Worm (Caenorhabditis elegans) whole organism, L3 larva: ENCODE data around the gene F53A2.9.

Source experiments
- R02D3.7 ChIP-seq: fragments of 150-350 bp; optimal IDR thresholded peaks from 2 replicates; lab custom pipeline; 2014; ENCODE audit warnings: missing biosample characterization, missing genetic modification characterization
- ZK546.5 ChIP-seq: sonication (generic microtip); optimal IDR thresholded peaks from 2 replicates; lab custom pipeline; 2017; ENCODE audit warnings: missing biosample characterization, missing genetic modification characterization
- aly-2 ChIP-seq: fragments of 150-350 bp; optimal IDR thresholded peaks from 2 replicates; lab custom pipeline; 2014; ENCODE audit warnings: missing biosample characterization, missing genetic modification characterization
- ceh-16 ChIP-seq: sonication (generic microtip); optimal IDR thresholded peaks from 2 replicates; lab custom pipeline; 2017; ENCODE audit warnings: missing biosample characterization, missing genetic modification characterization
- daf-12 ChIP-seq: fragments of 150-350 bp; optimal IDR thresholded peaks from 2 replicates; lab custom pipeline; 2014; ENCODE audit warnings: missing biosample characterization, missing genetic modification reagents, missing genetic modification characterization
- egl-27 ChIP-seq: sonication (generic microtip); optimal IDR thresholded peaks from 4 replicates; lab custom pipeline; 2017; ENCODE audit warnings: missing biosample characterization, missing genetic modification reagents, missing genetic modification characterization
- egl-5 ChIP-seq: fragments of 150-350 bp; optimal IDR thresholded peaks from 2 replicates; lab custom pipeline; 2017; ENCODE audit warnings: missing biosample characterization, missing genetic modification reagents, missing genetic modification characterization, inconsistent platforms
- elt-1 ChIP-seq: fragments of 150-350 bp; optimal IDR thresholded peaks from 2 replicates; lab custom pipeline; 2014; ENCODE audit warnings: missing biosample characterization, missing genetic modification characterization
- elt-2 ChIP-seq: sonication (generic microtip); optimal IDR thresholded peaks from 2 replicates; lab custom pipeline; 2016; ENCODE audit warnings: missing genetic modification reagents, mild to moderate bottlenecking, missing genetic modification characterization, missing compliant biosample characterization
- elt-3 ChIP-seq, 3 experiments: fragments of 150-350 bp in 1 of 3; sonication (generic microtip) in 2 of 3; optimal IDR thresholded peaks; 2 replicates in 2 of 3; 4 replicates in 1 of 3; lab custom pipeline; 2014 to 2017; ENCODE audit warnings: missing biosample characterization in 3 of 3, missing genetic modification characterization in 3 of 3
- eor-1 ChIP-seq, 2 experiments: fragments of 150-350 bp; optimal IDR thresholded peaks; 2 replicates each; lab custom pipeline; 2014 to 2018; ENCODE audit warnings: missing biosample characterization in 2 of 2, missing genetic modification characterization in 2 of 2
- fkh-10 ChIP-seq: sonication (generic microtip); optimal IDR thresholded peaks from 2 replicates; lab custom pipeline; 2017; ENCODE audit warnings: missing biosample characterization, missing genetic modification reagents, missing genetic modification characterization
- fkh-2 ChIP-seq: fragments of 150-350 bp; optimal IDR thresholded peaks from 2 replicates; lab custom pipeline; 2014; ENCODE audit warnings: missing biosample characterization, missing genetic modification reagents, missing genetic modification characterization
- hmg-11 ChIP-seq: sonication (generic microtip); optimal IDR thresholded peaks from 2 replicates; lab custom pipeline; 2016; ENCODE audit warnings: missing genetic modification characterization, missing compliant biosample characterization
- jun-1 ChIP-seq: fragments of 150-350 bp; optimal IDR thresholded peaks from 2 replicates; lab custom pipeline; 2014; ENCODE audit warnings: missing biosample characterization, missing genetic modification reagents, missing genetic modification characterization
- lin-15B ChIP-seq: fragments of 150-350 bp; optimal IDR thresholded peaks from 2 replicates; lab custom pipeline; 2014; ENCODE audit warnings: missing biosample characterization, missing genetic modification characterization
- lsy-12 ChIP-seq: sonication (generic microtip); optimal IDR thresholded peaks from 2 replicates; lab custom pipeline; 2016; ENCODE audit warnings: mild to moderate bottlenecking, missing genetic modification characterization, missing compliant biosample characterization
- mdl-1 ChIP-seq: fragments of 150-350 bp; optimal IDR thresholded peaks from 2 replicates; lab custom pipeline; 2014; ENCODE audit warnings: missing biosample characterization, missing genetic modification characterization
- mml-1 ChIP-seq: fragments of 150-350 bp; sonication (generic microtip); optimal IDR thresholded peaks from 3 replicates; lab custom pipeline; 2014; ENCODE audit warnings: missing biosample characterization, missing genetic modification characterization
- nfya-1 ChIP-seq: sonication (generic microtip); optimal IDR thresholded peaks from 2 replicates; lab custom pipeline; 2017; ENCODE audit warnings: missing genetic modification characterization, mild to moderate bottlenecking, missing compliant biosample characterization, antibody characterized with exemption, moderate library complexity; ENCODE audit not compliant: insufficient read depth
- nhr-11 ChIP-seq: fragments of 150-350 bp; optimal IDR thresholded peaks from 2 replicates; lab custom pipeline; 2014; ENCODE audit warnings: missing biosample characterization, missing genetic modification characterization
- nhr-12 ChIP-seq: fragments of 150-350 bp; optimal IDR thresholded peaks from 2 replicates; lab custom pipeline; 2014; ENCODE audit warnings: missing biosample characterization, missing genetic modification characterization
- nhr-23 ChIP-seq: fragments of 150-350 bp; optimal IDR thresholded peaks from 2 replicates; lab custom pipeline; 2014; ENCODE audit warnings: missing biosample characterization, missing genetic modification reagents, missing genetic modification characterization
- nhr-237 ChIP-seq: fragments of 150-350 bp; optimal IDR thresholded peaks from 2 replicates; lab custom pipeline; 2014; ENCODE audit warnings: missing biosample characterization, missing genetic modification characterization
- nhr-25 ChIP-seq: sonication (generic microtip); optimal IDR thresholded peaks from 2 replicates; lab custom pipeline; 2017; ENCODE audit warnings: missing biosample characterization, missing genetic modification characterization
- nhr-43 ChIP-seq: sonication (generic microtip); optimal IDR thresholded peaks from 2 replicates; lab custom pipeline; 2016; ENCODE audit warnings: mild to moderate bottlenecking, missing genetic modification characterization, missing compliant biosample characterization; ENCODE audit not compliant: poor library complexity, severe bottlenecking
- nhr-76 ChIP-seq: fragments of 150-350 bp; sonication (generic microtip); optimal IDR thresholded peaks from 5 replicates; lab custom pipeline; 2014; ENCODE audit warnings: missing biosample characterization, missing genetic modification characterization
- nhr-77 ChIP-seq: fragments of 150-350 bp; optimal IDR thresholded peaks from 2 replicates; lab custom pipeline; 2014; ENCODE audit warnings: missing biosample characterization, missing genetic modification characterization
- sea-2 ChIP-seq: fragments of 150-350 bp; sonication (generic microtip); optimal IDR thresholded peaks from 4 replicates; lab custom pipeline; 2014; ENCODE audit warnings: missing biosample characterization, missing genetic modification reagents, missing genetic modification characterization
- skn-1 ChIP-seq: fragments of 150-350 bp; optimal IDR thresholded peaks from 2 replicates; lab custom pipeline; 2014; ENCODE audit warnings: missing biosample characterization, missing genetic modification characterization
- snpc-4 ChIP-seq: fragments of 150-350 bp; optimal IDR thresholded peaks from 2 replicates; lab custom pipeline; 2014; ENCODE audit warnings: missing biosample characterization, missing genetic modification characterization
- unc-39 ChIP-seq: sonication (generic microtip); optimal IDR thresholded peaks from 4 replicates; lab custom pipeline; 2017; ENCODE audit warnings: missing biosample characterization, missing genetic modification characterization
- zag-1 ChIP-seq: fragments of 150-350 bp; optimal IDR thresholded peaks from 2 replicates; lab custom pipeline; 2014; ENCODE audit warnings: missing biosample characterization, missing genetic modification characterization
- ztf-4 ChIP-seq: fragments of 150-350 bp; optimal IDR thresholded peaks from 2 replicates; lab custom pipeline; 2014; ENCODE audit warnings: missing biosample characterization, missing genetic modification characterization

F53A2.9 gene

DNA sequence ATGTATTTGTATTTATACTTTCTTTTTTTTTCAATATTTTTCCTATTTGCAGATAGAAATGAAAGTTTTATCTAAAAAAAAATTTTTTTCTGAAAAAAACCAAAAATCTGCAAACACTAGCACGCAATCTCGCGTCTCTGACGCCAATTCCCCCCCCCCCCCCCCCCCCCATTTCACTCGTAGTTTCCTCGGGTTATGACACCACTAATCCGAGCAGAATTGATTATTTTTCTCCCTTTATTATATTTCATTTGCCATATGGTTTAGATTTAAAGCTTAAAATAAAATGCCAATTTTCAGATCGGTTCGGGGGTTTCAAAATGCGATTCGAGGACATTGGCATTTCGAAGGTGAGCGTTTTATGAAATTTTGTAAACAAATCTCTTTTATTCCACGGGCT is 12.4 kb downstream of the F53A2.9 start, which contains the start of gene mtm-6:
mtm-6 (plus strand) TSS at position 301 of the 400 bp plus-strand sequence.
- TF ChIP-seq elt-1 = no peak
- TF ChIP-seq lsy-12 (tag; lab: Kevin White, UChicago) = peak; percentile 24
- TF ChIP-seq eor-1 (tag; optimal IDR thresholded peaks at IDR 0.05; lab: Kevin White, UChicago) = no peak
- no peak for TF ChIP-seq nhr-43 (tag; lab: Kevin White, UChicago)
- peak; percentile 11 for TF ChIP-seq hmg-11
- TF ChIP-seq aly-2 (tag; lab: Kevin White, UChicago) = no peak
- peak; percentile 22 for TF ChIP-seq elt-2

DNA sequence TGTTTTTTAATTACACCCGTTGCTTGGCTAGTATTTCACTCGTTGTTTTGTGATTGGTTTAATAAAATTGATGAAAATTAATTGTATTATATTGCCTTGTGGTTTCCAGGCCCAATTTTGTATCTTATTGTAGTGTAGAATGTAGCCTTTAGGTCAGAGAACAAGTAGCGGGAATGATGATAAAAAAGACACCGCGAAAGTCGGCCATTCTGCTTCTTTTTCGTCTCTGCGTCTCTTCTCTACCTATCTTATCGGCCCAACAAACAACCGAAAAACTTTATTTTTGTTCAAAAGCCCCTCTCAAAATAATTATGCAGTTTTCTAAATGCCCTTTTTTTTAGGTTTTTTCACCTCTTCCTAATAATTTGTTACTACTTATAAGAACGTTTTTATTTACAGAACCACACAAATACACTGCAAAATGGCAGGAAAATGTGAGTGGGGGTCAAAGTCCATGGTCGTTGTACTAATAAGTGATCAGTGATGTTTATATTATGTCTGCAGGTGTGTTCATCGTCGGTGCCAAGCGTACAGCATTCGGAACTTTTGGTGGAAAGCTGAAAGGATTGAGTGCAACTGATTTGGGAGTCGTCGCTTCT is 14.5 kb downstream of the F53A2.9 start, which contains the start of gene acaa-2:
acaa-2 (plus strand) TSS at position 400 of the 599 bp plus-strand sequence.
- TF ChIP-seq lin-15B (tag; lab: Kevin White, UChicago) = peak; percentile 0
- TF ChIP-seq nhr-25 (tag; lab: Kevin White, UChicago) = peak; percentile 35
- TF ChIP-seq elt-2 = peak; percentile 56
- peak; percentile 34 for TF ChIP-seq hmg-11
- TF ChIP-seq elt-3 (tag; optimal IDR thresholded peaks at IDR 0.05; lab: Kevin White, UChicago) = no peak
- no peak for TF ChIP-seq nhr-12 (tag; lab: Kevin White, UChicago)
- TF ChIP-seq skn-1 = peak; percentile 93
- TF ChIP-seq nfya-1 = peak; percentile 40

DNA sequence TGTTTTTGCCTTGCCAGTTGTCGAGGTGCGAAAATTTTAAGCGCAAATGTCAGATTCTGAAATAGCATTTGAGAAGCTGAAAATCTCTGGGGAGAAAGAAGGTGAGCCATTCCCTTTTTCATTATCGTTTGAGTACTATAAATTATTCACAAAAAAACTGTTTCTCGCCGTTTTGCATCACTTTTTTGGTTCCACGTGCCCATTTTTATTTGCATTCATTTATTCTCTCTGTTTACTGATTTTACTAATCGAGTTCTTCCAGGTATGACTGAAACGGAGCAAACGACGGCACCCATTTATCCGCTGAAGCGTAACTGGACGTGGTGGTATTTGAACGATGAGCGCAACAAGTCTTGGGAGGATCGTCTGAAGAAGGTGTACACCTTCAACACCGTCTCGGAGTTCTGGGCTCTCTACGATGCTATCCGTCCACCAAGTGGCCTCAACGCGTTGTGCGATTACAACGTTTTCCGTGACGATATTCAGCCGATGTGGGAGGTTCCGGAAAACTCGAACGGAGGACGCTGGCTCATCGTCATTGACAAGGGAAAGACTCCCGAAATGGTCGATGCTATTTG is 15.5 kb downstream of the F53A2.9 start:
- no peak for TF ChIP-seq elt-3 (tag; optimal IDR thresholded peaks at IDR 0.05; lab: Kevin White, UChicago)
- TF ChIP-seq egl-5 (tag; lab: Kevin White, UChicago) = no peak
- TF ChIP-seq jun-1 = no peak
- TF ChIP-seq egl-27 (tag; lab: Kevin White, UChicago) = no peak
- TF ChIP-seq nhr-11 = no peak
- TF ChIP-seq unc-39 (tag; lab: Kevin White, UChicago) = no peak
- no peak for TF ChIP-seq lin-15B (tag; lab: Kevin White, UChicago)
- no peak for TF ChIP-seq zag-1
- no peak for TF ChIP-seq nhr-77 (tag; lab: Kevin White, UChicago)
- TF ChIP-seq R02D3.7 = no peak
- TF ChIP-seq nhr-23 (tag; lab: Kevin White, UChicago) = no peak
- no peak for TF ChIP-seq fkh-2
- no peak for TF ChIP-seq eor-1 (tag; optimal IDR thresholded peaks at IDR 0.05; lab: Kevin White, UChicago)
- TF ChIP-seq nhr-237 = no peak
- no peak for TF ChIP-seq ztf-4 (tag; lab: Kevin White, UChicago)
- TF ChIP-seq skn-1 = no peak
- no peak for TF ChIP-seq fkh-10

DNA sequence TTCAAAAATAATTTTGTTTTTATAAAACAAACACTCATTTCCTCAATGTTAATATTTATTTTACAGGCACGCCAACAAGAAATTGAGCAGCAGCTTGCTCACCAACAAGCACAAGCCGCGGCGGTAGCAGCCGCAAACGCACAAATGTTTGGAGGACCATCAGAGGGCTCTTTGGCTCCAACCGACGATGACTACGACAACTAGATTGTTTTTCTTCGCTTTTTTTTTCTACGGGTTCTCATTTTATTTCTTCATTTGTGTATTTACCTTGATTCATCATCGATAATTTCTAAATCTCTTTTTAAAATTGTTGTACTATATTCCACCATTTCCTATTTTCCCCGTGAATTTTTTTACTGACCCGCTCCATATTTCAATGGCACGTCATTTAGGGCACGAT is 16.0 kb downstream of the F53A2.9 start, which contains the start of gene ife-1:
ife-1 (plus strand) TSS at position 301 of the 400 bp plus-strand sequence.
- TF ChIP-seq mdl-1 (tag; lab: Kevin White, UChicago) (no peak), nhr-11 (no peak), ceh-16 (no peak), hmg-11 (no peak), daf-12 (tag; lab: Kevin White, UChicago) (no peak), sea-2 (GFP tag; lab: Kevin White, UChicago) (no peak), nhr-76 (no peak), elt-2 (no peak), ZK546.5 (tag; lab: Kevin White, UChicago) (no peak), mml-1 (tag; lab: Kevin White, UChicago) (no peak), nhr-12 (tag; lab: Kevin White, UChicago) (no peak)
- TF ChIP-seq, all 47 proteins: peak for 0

DNA sequence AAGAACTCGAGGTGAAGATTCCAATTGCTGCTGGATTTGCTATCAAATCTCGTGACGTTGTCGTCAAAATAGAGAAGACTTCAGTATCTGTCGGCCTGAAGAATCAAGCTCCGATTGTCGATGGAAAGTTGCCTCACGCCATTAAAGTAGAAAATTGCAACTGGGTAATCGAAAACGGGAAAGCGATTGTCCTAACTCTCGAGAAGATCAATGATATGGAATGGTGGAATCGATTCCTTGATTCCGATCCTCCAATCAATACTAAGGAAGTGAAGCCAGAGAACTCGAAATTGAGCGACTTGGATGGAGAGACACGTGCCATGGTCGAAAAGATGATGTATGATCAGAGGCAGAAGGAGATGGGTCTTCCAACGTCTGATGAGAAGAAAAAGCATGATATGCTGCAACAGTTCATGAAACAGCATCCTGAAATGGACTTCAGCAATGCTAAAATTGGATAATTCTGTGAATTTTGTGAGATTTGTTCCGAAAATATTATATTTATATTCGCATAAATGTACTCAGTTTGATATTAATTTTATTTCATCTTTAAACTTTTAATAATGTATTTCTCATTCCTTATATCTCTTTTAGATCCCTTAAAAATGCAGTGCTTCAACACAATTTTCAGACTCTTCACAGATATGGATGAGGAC is 16.9 kb downstream of the F53A2.9 start, which contains the start of gene dro-1:
dro-1 (plus strand) TSS at position 606 of the 656 bp plus-strand sequence.
- TF ChIP-seq snpc-4 = no peak
